Fruit fly (Drosophila melanogaster) whole organism, adult: ENCODE results near the gene Rcd4.

ENCODE experiments used
- CG11617 ChIP-seq: fragments of 200-800 bp; sonication (Bioruptor generic); optimal IDR thresholded peaks from 2 replicates; lab custom pipeline; 2017; ENCODE audit warnings: mild to moderate bottlenecking, missing biosample characterization, missing genetic modification reagents, missing genetic modification characterization
- CG1620 ChIP-seq: fragments of 200-800 bp; sonication (Bioruptor generic); optimal IDR thresholded peaks from 2 replicates; lab custom pipeline; 2016; ENCODE audit warnings: missing biosample characterization, missing genetic modification characterization
- cnc ChIP-seq, 2 experiments: fragments of >200 bp; optimal IDR thresholded peaks; 2 replicates each; lab custom pipeline; 2017
- tj ChIP-seq: fragments of 200-800 bp; sonication (Bioruptor generic); optimal IDR thresholded peaks from 3 replicates; lab custom pipeline; 2017; ENCODE audit warnings: missing biosample characterization, mild to moderate bottlenecking, missing genetic modification characterization, moderate library complexity
- toe ChIP-seq: fragments of 200-800 bp; sonication (Bioruptor generic); optimal IDR thresholded peaks from 2 replicates; lab custom pipeline; 2016; ENCODE audit warnings: missing biosample characterization, missing genetic modification characterization

- TF ChIP-seq toe (no peak), CG11617 (GFP tag; lab: Kevin White, UChicago) (no peak), cnc (optimal IDR thresholded peaks at IDR 0.05; lab: Kevin White, UChicago) (no peak), CG1620 (GFP tag; lab: Kevin White, UChicago) (no peak), tj (no peak)
These were observed 38.1 kb upstream of the Rcd4 start for dm6 chr2L:8344536-8344935.
